Worm (Caenorhabditis elegans): ENCODE data around the gene B0280.2.

ce11 chrIII:7112285-7112684 is 12.2 kb upstream of the B0280.2 start:
- TF ChIP-seq flt-1 (GFP tag; IDR thresholded peaks at IDR 0.05), result no peak
- no peak for TF ChIP-seq T22C8.4 (GFP tag; IDR thresholded peaks at IDR 0.05)
- TF ChIP-seq ref-1 (GFP tag; conservative IDR thresholded peaks at IDR 0.05), result no peak
- TF ChIP-seq ztf-23 (GFP tag; IDR thresholded peaks at IDR 0.05), result no peak
- no peak for TF ChIP-seq cog-1 (tag; optimal IDR thresholded peaks at IDR 0.05)
- no peak for TF ChIP-seq tab-1 (GFP tag; IDR thresholded peaks at IDR 0.05)
- TF ChIP-seq ztf-29 (GFP tag; IDR thresholded peaks at IDR 0.05), result no peak

Data from whole organism, midembryonic.